Worm (Caenorhabditis elegans): ENCODE measurements around the gene srw-59.
"Not testable (repeated sequence)": the region's sequence is repeated elsewhere in the genome, so short reads cannot be mapped to it uniquely, and the experiment has no call there.

- TF ChIP-seq F13H6.1 (tag; optimal IDR thresholded peaks at IDR 0.05); nfya-1 (tag; optimal IDR thresholded peaks at IDR 0.05); pat-9 (tag; optimal IDR thresholded peaks at IDR 0.05); pha-4 (tag; optimal IDR thresholded peaks at IDR 0.05); dve-1 (tag; optimal IDR thresholded peaks at IDR 0.05); lin-11 (tag; optimal IDR thresholded peaks at IDR 0.05); unc-3 (GFP tag; conservative IDR thresholded peaks at IDR 0.05); unc-3 (tag; optimal IDR thresholded peaks at IDR 0.05); elt-2 (tag; optimal IDR thresholded peaks at IDR 0.05); pqm-1 (tag; optimal IDR thresholded peaks at IDR 0.05); ceh-24 (tag; optimal IDR thresholded peaks at IDR 0.05); npax-4 (tag; optimal IDR thresholded peaks at IDR 0.05); ets-4 (tag; optimal IDR thresholded peaks at IDR 0.05); lim-6 (tag; optimal IDR thresholded peaks at IDR 0.05); ceh-18 (tag; optimal IDR thresholded peaks at IDR 0.05): not testable (repeated sequence)
Measured at ce11 chrV:15929882-15930281, 20.9 kb downstream of the srw-59 start, which contains the start of gene srbc-77.

Data from whole organism, late embryonic.